Worm (Caenorhabditis elegans) whole organism, L1 larva: ENCODE results near the gene C15F1.8.

ENCODE experiments used
- C04F5.9 ChIP-seq: sonication (generic microtip); optimal IDR thresholded peaks from 2 replicates; lab custom pipeline; 2016; ENCODE audit warnings: missing genetic modification characterization, missing compliant biosample characterization
- F16B12.6 ChIP-seq: fragments of 150-350 bp; optimal IDR thresholded peaks from 2 replicates; lab custom pipeline; 2014; ENCODE audit warnings: missing biosample characterization, missing genetic modification characterization
- alr-1 ChIP-seq: fragments of 200-800 bp; sonication (Bioruptor generic); optimal IDR thresholded peaks from 2 replicates; lab custom pipeline; 2018; ENCODE audit warnings: borderline replicate concordance, mild to moderate bottlenecking, missing genetic modification characterization, missing compliant biosample characterization
- blmp-1 ChIP-seq: fragments of 150-350 bp; optimal IDR thresholded peaks from 2 replicates; lab custom pipeline; 2014; ENCODE audit warnings: missing biosample characterization, missing genetic modification characterization
- ceh-88 ChIP-seq: fragments of 200-800 bp; sonication (Bioruptor generic); IDR thresholded peaks from 2 replicates; pipeline ENCODE4 v1.3.6; 2022; ENCODE audit warnings: missing genetic modification characterization, missing compliant biosample characterization
- ces-1 ChIP-seq: fragments of 150-350 bp; optimal IDR thresholded peaks from 2 replicates; lab custom pipeline; 2014; ENCODE audit warnings: missing biosample characterization, missing genetic modification reagents, missing genetic modification characterization
- dsc-1 ChIP-seq: sonication (generic microtip); optimal IDR thresholded peaks from 2 replicates; lab custom pipeline; 2016; ENCODE audit warnings: mild to moderate bottlenecking, missing genetic modification characterization, missing compliant biosample characterization
- efl-1 ChIP-seq, 4 experiments: fragments of 150-350 bp; optimal IDR thresholded peaks in 3 of 4; peaks in 1 of 4; 1 replicate in 1 of 4; 2 replicates in 3 of 4; lab custom pipeline; 2014; ENCODE audit warnings: missing biosample characterization in 2 of 4, missing genetic modification characterization in 2 of 4, missing genetic modification reagents in 2 of 4
- efl-3 ChIP-seq: fragments of 200-800 bp; sonication (Bioruptor generic); optimal IDR thresholded peaks from 2 replicates; lab custom pipeline; 2018; ENCODE audit warnings: mild to moderate bottlenecking, missing genetic modification characterization, missing compliant biosample characterization
- elt-2 ChIP-seq: sonication (generic microtip); optimal IDR thresholded peaks from 2 replicates; lab custom pipeline; 2016; ENCODE audit warnings: missing genetic modification characterization, mild to moderate bottlenecking, inconsistent platforms, missing compliant biosample characterization, missing genetic modification reagents
- elt-3 ChIP-seq, 6 experiments: fragments of 150-350 bp in 1 of 6; sonication (generic microtip); optimal IDR thresholded peaks; 2 replicates each; lab custom pipeline; 2017 to 2018; ENCODE audit warnings: missing biosample characterization in 6 of 6, missing genetic modification characterization in 6 of 6, inconsistent platforms in 1 of 6
- jun-1 ChIP-seq: fragments of 150-350 bp; optimal IDR thresholded peaks from 2 replicates; lab custom pipeline; 2014; ENCODE audit warnings: missing biosample characterization, missing genetic modification reagents, missing genetic modification characterization
- lin-14 ChIP-seq: fragments of 200-800 bp; sonication (Bioruptor generic); optimal IDR thresholded peaks from 2 replicates; lab custom pipeline; 2018; ENCODE audit warnings: mild to moderate bottlenecking, missing genetic modification characterization, moderate library complexity, missing compliant biosample characterization
- lin-15B ChIP-seq: fragments of 150-350 bp; sonication (generic microtip); optimal IDR thresholded peaks from 3 replicates; lab custom pipeline; 2014; ENCODE audit warnings: missing biosample characterization, missing genetic modification characterization
- lin-35 ChIP-seq, 2 experiments: fragments of 150-350 bp; optimal IDR thresholded peaks; 2 replicates each; lab custom pipeline; 2014; ENCODE audit warnings: missing biosample characterization in 2 of 2, missing genetic modification characterization in 2 of 2, missing genetic modification reagents in 2 of 2
- lsy-2 ChIP-seq, 2 experiments: fragments of 150-350 bp; optimal IDR thresholded peaks; 2 replicates each; lab custom pipeline; 2014; ENCODE audit warnings: missing biosample characterization in 2 of 2, missing genetic modification characterization in 2 of 2
- mdl-1 ChIP-seq, 2 experiments: fragments of 150-350 bp; optimal IDR thresholded peaks; 2 replicates each; lab custom pipeline; 2014 to 2017; ENCODE audit warnings: missing biosample characterization in 2 of 2, missing genetic modification characterization in 2 of 2, inconsistent platforms in 1 of 2
- mef-2 ChIP-seq: fragments of 150-350 bp; optimal IDR thresholded peaks from 2 replicates; lab custom pipeline; 2014; ENCODE audit warnings: missing biosample characterization, missing genetic modification characterization
- mep-1 ChIP-seq: fragments of 150-350 bp; optimal IDR thresholded peaks from 2 replicates; lab custom pipeline; 2014; ENCODE audit warnings: missing biosample characterization, missing genetic modification characterization
- nhr-11 ChIP-seq: fragments of 150-350 bp; optimal IDR thresholded peaks from 2 replicates; lab custom pipeline; 2014; ENCODE audit warnings: missing biosample characterization, missing genetic modification characterization
- nhr-19 ChIP-seq: fragments of 200-800 bp; sonication (Bioruptor generic); conservative IDR thresholded peaks from 2 replicates; pipeline ENCODE4 v1.3.6; 2022; ENCODE audit warnings: missing genetic modification characterization, missing compliant biosample characterization
- nhr-28 ChIP-seq: fragments of 150-350 bp; optimal IDR thresholded peaks from 2 replicates; lab custom pipeline; 2014; ENCODE audit warnings: missing biosample characterization, missing genetic modification characterization
- nhr-47 ChIP-seq: sonication (generic microtip); optimal IDR thresholded peaks from 2 replicates; lab custom pipeline; 2016; ENCODE audit warnings: mild to moderate bottlenecking, missing genetic modification characterization, moderate library complexity, missing compliant biosample characterization
- nhr-71 ChIP-seq: sonication (generic microtip); optimal IDR thresholded peaks from 2 replicates; lab custom pipeline; 2016; ENCODE audit warnings: mild to moderate bottlenecking, missing genetic modification characterization, moderate library complexity, missing compliant biosample characterization
- nhr-76 ChIP-seq: sonication (generic microtip); optimal IDR thresholded peaks from 2 replicates; lab custom pipeline; 2017; ENCODE audit warnings: missing biosample characterization, missing genetic modification characterization
- nhr-77 ChIP-seq: fragments of 150-350 bp; optimal IDR thresholded peaks from 2 replicates; lab custom pipeline; 2014; ENCODE audit warnings: missing biosample characterization, missing genetic modification characterization
- nhr-84 ChIP-seq: sonication (generic microtip); optimal IDR thresholded peaks from 2 replicates; lab custom pipeline; 2017; ENCODE audit warnings: missing biosample characterization, missing genetic modification characterization
- rnt-1 ChIP-seq: sonication (generic microtip); optimal IDR thresholded peaks from 2 replicates; lab custom pipeline; 2016; ENCODE audit warnings: mild to moderate bottlenecking, missing genetic modification characterization, moderate library complexity, missing compliant biosample characterization
- skn-1 ChIP-seq: fragments of 150-350 bp; optimal IDR thresholded peaks from 2 replicates; lab custom pipeline; 2014; ENCODE audit warnings: missing biosample characterization, missing genetic modification characterization
- snpc-4 ChIP-seq: fragments of 150-350 bp; optimal IDR thresholded peaks from 2 replicates; lab custom pipeline; 2014; ENCODE audit warnings: missing biosample characterization, missing genetic modification characterization
- snu-23 ChIP-seq: sonication (generic microtip); optimal IDR thresholded peaks from 2 replicates; lab custom pipeline; 2016; ENCODE audit warnings: missing genetic modification characterization, missing compliant biosample characterization
- sox-4 ChIP-seq: sonication (generic microtip); optimal IDR thresholded peaks from 2 replicates; lab custom pipeline; 2016; ENCODE audit warnings: missing genetic modification characterization, missing compliant biosample characterization
- sptf-1 ChIP-seq: fragments of 150-350 bp; optimal IDR thresholded peaks from 2 replicates; lab custom pipeline; 2014; ENCODE audit warnings: missing biosample characterization, missing genetic modification characterization
- sup-37 ChIP-seq: fragments of 200-800 bp; sonication (Bioruptor generic); optimal IDR thresholded peaks from 2 replicates; lab custom pipeline; 2018; ENCODE audit warnings: mild to moderate bottlenecking, missing genetic modification characterization, missing compliant biosample characterization
- unc-62 ChIP-seq: fragments of 150-350 bp; optimal IDR thresholded peaks from 2 replicates; lab custom pipeline; 2014; ENCODE audit warnings: missing biosample characterization, missing genetic modification reagents, missing genetic modification characterization
- xbp-1 ChIP-seq: sonication (generic microtip); optimal IDR thresholded peaks from 2 replicates; lab custom pipeline; 2016; ENCODE audit warnings: missing genetic modification characterization, missing compliant biosample characterization
- zip-4 ChIP-seq: fragments of 200-800 bp; sonication (Bioruptor generic); optimal IDR thresholded peaks from 2 replicates; lab custom pipeline; 2018; ENCODE audit warnings: mild to moderate bottlenecking, missing genetic modification characterization, moderate library complexity, missing compliant biosample characterization

The C15F1.8 gene

ce11 chrII:6974011-6974410 lies 3.6 kb downstream of the C15F1.8 start (continued):
- TF ChIP-seq ceh-88 (GFP tag; lab: Robert Waterston, UW) (no peak), sptf-1 (tag; lab: Kevin White, UChicago) (no peak), unc-62 (GFP tag; lab: Kevin White, UChicago) (no peak), sup-37 (GFP tag; lab: Kevin White, UChicago) (no peak), lin-15B (tag; lab: Kevin White, UChicago) (peak; percentile 32), nhr-28 (tag; lab: Kevin White, UChicago) (no peak), skn-1 (peak; percentile 53), mep-1 (peak; percentile 57), mef-2 (tag; lab: Kevin White, UChicago) (no peak), nhr-77 (tag; lab: Kevin White, UChicago) (no peak), nhr-84 (no peak), nhr-19 (GFP tag; lab: Robert Waterston, UW) (peak; percentile 46), blmp-1 (tag; lab: Kevin White, UChicago) (peak; percentile 10), sox-4 (tag; lab: Kevin White, UChicago) (no peak), lsy-2 (tag; optimal IDR thresholded peaks at IDR 0.05; lab: Kevin White, UChicago) (peak; percentile 71 to 84), nhr-71 (tag; lab: Kevin White, UChicago) (peak; percentile 66), efl-3 (GFP tag; lab: Kevin White, UChicago) (no peak), xbp-1 (peak; percentile 43), nhr-11 (tag; lab: Kevin White, UChicago) (no peak), ces-1 (GFP tag; lab: Kevin White, UChicago) (no peak), nhr-76 (no peak), C04F5.9 (peak; percentile 56), nhr-47 (tag; lab: Kevin White, UChicago) (peak; percentile 71), alr-1 (tag; lab: Kevin White, UChicago) (no peak), F16B12.6 (peak; percentile 91)

ce11 chrII:6973501-6973900 lies 4.1 kb downstream of the C15F1.8 start, which contains the start of gene sod-1:
TSS of gene sod-1 (minus strand) at chrII:6973887.
- TF ChIP-seq elt-3 (tag; optimal IDR thresholded peaks at IDR 0.05; lab: Kevin White, UChicago), result peak in 1 of 6 experiments; percentile 51
- TF ChIP-seq jun-1 (tag; lab: Kevin White, UChicago), result no peak
- peak; percentile 12 for TF ChIP-seq blmp-1 (tag; lab: Kevin White, UChicago)
- peak; percentile 32 for TF ChIP-seq snu-23 (GFP tag; lab: Kevin White, UChicago)
- no peak for TF ChIP-seq dsc-1 (tag; lab: Kevin White, UChicago)
- peak; percentile 75 for TF ChIP-seq skn-1
- TF ChIP-seq snpc-4 (tag; lab: Kevin White, UChicago), result no peak
- no peak for TF ChIP-seq zip-4 (GFP tag; lab: Kevin White, UChicago)
- peak in 1 of 2 experiments; percentile 25 for TF ChIP-seq lin-35 (GFP tag; optimal IDR thresholded peaks at IDR 0.05; lab: Kevin White, UChicago)
- TF ChIP-seq rnt-1 (tag; lab: Kevin White, UChicago), result peak; percentile 13
- no peak for TF ChIP-seq mdl-1 (tag; optimal IDR thresholded peaks at IDR 0.05; lab: Kevin White, UChicago)
- peak; percentile 24 for TF ChIP-seq lin-14 (GFP tag; lab: Kevin White, UChicago)

DNA sequence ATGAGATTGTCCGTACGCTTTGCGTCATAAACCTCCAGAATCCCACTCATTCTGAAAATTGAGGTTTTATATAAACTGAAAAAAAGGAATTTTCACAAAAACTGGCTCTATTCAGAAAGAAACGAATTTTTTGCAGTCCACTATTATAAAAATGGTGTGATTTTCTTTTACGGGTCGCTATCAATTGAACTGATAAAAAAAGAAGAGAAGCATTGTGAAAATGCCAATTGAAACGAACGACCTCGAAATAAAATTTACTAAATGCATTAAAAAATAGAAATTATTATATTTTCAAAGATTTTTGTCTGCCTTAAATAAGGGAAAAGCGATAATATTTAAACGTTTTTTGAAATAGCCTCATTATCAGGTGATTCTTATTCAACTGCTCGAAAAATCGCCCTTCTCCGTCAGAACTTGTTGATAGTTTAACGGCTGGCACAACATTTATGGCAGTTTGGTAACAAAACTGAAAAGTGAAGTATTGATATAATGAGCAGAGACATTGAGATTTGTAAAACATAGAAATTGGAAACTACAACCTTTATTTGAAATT lies 5.4 kb downstream of the C15F1.8 start, which contains the start of gene art-1:
TSS of gene art-1 (minus strand) at position 51 of the 553 bp plus-strand sequence.
- TF ChIP-seq elt-2 (peak; percentile 26), rnt-1 (tag; lab: Kevin White, UChicago) (no peak), mdl-1 (tag; optimal IDR thresholded peaks at IDR 0.05; lab: Kevin White, UChicago) (no peak), nhr-71 (tag; lab: Kevin White, UChicago) (peak; percentile 1), efl-1 (optimal IDR thresholded peaks at IDR 0.05; lab: Kevin White, UChicago) (no peak), efl-1 (GFP tag; optimal IDR thresholded peaks at IDR 0.05 in 1 of 2; lab: Kevin White, UChicago) (peak in 1 of 2 experiments; percentile 64)
